Worm (Caenorhabditis elegans) whole organism, L1 larva: ENCODE measurements around the gene F59A1.16.

Source experiments
- C04F5.9 ChIP-seq: sonication (generic microtip); optimal IDR thresholded peaks from 2 replicates; lab custom pipeline; 2016; ENCODE audit warnings: missing genetic modification characterization, missing compliant biosample characterization
- aha-1 ChIP-seq: fragments of 150-350 bp; optimal IDR thresholded peaks from 2 replicates; lab custom pipeline; 2014; ENCODE audit warnings: missing biosample characterization, missing genetic modification characterization
- ama-1 ChIP-seq: fragments of 150-350 bp; optimal IDR thresholded peaks from 2 replicates; lab custom pipeline; 2014
- blmp-1 ChIP-seq: fragments of 150-350 bp; optimal IDR thresholded peaks from 2 replicates; lab custom pipeline; 2014; ENCODE audit warnings: missing biosample characterization, missing genetic modification characterization
- ceh-8 ChIP-seq: fragments of 200-800 bp; sonication (Bioruptor generic); optimal IDR thresholded peaks from 2 replicates; lab custom pipeline; 2018; ENCODE audit warnings: mild to moderate bottlenecking, missing genetic modification characterization, moderate library complexity, missing compliant biosample characterization
- ceh-82 ChIP-seq, 3 experiments: fragments of 150-350 bp in 1 of 3; sonication (generic microtip) in 2 of 3; optimal IDR thresholded peaks; 2 replicates each; lab custom pipeline; 2014 to 2017; ENCODE audit warnings: missing biosample characterization in 3 of 3, missing genetic modification characterization in 3 of 3
- ceh-90 ChIP-seq: sonication (generic microtip); optimal IDR thresholded peaks from 2 replicates; lab custom pipeline; 2016; ENCODE audit warnings: missing genetic modification characterization, missing compliant biosample characterization
- dsc-1 ChIP-seq: sonication (generic microtip); optimal IDR thresholded peaks from 2 replicates; lab custom pipeline; 2016; ENCODE audit warnings: mild to moderate bottlenecking, missing genetic modification characterization, missing compliant biosample characterization
- egl-13 ChIP-seq: sonication (generic microtip); optimal IDR thresholded peaks from 2 replicates; lab custom pipeline; 2016; ENCODE audit warnings: missing genotype, missing genetic modification reagents, missing genetic modification characterization, missing compliant biosample characterization
- egl-27 ChIP-seq, 2 experiments: fragments of 150-350 bp in 1 of 2; sonication (generic microtip); optimal IDR thresholded peaks; 3 replicates each; lab custom pipeline; 2017 to 2018; ENCODE audit warnings: missing biosample characterization in 2 of 2, missing genetic modification characterization in 2 of 2, missing genetic modification reagents in 2 of 2
- elt-2 ChIP-seq: sonication (generic microtip); optimal IDR thresholded peaks from 2 replicates; lab custom pipeline; 2016; ENCODE audit warnings: missing genetic modification characterization, mild to moderate bottlenecking, inconsistent platforms, missing compliant biosample characterization, missing genetic modification reagents
- fkh-4 ChIP-seq: sonication (generic microtip); optimal IDR thresholded peaks from 2 replicates; lab custom pipeline; 2016; ENCODE audit warnings: missing compliant biosample characterization, missing genetic modification characterization, borderline replicate concordance
- fkh-8 ChIP-seq: sonication (generic microtip); optimal IDR thresholded peaks from 2 replicates; lab custom pipeline; 2016; ENCODE audit warnings: mild to moderate bottlenecking, missing genetic modification characterization, missing compliant biosample characterization
- hpl-2 ChIP-seq: fragments of 150-350 bp; optimal IDR thresholded peaks from 2 replicates; lab custom pipeline; 2014; ENCODE audit warnings: missing biosample characterization, missing genetic modification reagents, missing genetic modification characterization
- isw-1 ChIP-seq: fragments of 200-800 bp; sonication (Bioruptor generic); IDR thresholded peaks from 2 replicates; pipeline ENCODE4 v1.3.6; 2022; ENCODE audit warnings: missing genetic modification characterization, missing compliant biosample characterization
- jun-1 ChIP-seq: fragments of 150-350 bp; optimal IDR thresholded peaks from 2 replicates; lab custom pipeline; 2014; ENCODE audit warnings: missing biosample characterization, missing genetic modification reagents, missing genetic modification characterization
- lin-35 ChIP-seq, 2 experiments: fragments of 150-350 bp; optimal IDR thresholded peaks; 2 replicates each; lab custom pipeline; 2014; ENCODE audit warnings: missing biosample characterization in 2 of 2, missing genetic modification characterization in 2 of 2, missing genetic modification reagents in 2 of 2
- lir-3 ChIP-seq: sonication (generic microtip); optimal IDR thresholded peaks from 2 replicates; lab custom pipeline; 2016; ENCODE audit warnings: mild to moderate bottlenecking, missing genetic modification characterization, moderate library complexity, missing compliant biosample characterization; ENCODE audit not compliant: poor library complexity
- mdl-1 ChIP-seq, 2 experiments: fragments of 150-350 bp; optimal IDR thresholded peaks; 2 replicates each; lab custom pipeline; 2014 to 2017; ENCODE audit warnings: missing biosample characterization in 2 of 2, missing genetic modification characterization in 2 of 2, inconsistent platforms in 1 of 2
- mef-2 ChIP-seq: fragments of 150-350 bp; optimal IDR thresholded peaks from 2 replicates; lab custom pipeline; 2014; ENCODE audit warnings: missing biosample characterization, missing genetic modification characterization
- mep-1 ChIP-seq: fragments of 150-350 bp; optimal IDR thresholded peaks from 2 replicates; lab custom pipeline; 2014; ENCODE audit warnings: missing biosample characterization, missing genetic modification characterization
- nhr-11 ChIP-seq: fragments of 150-350 bp; optimal IDR thresholded peaks from 2 replicates; lab custom pipeline; 2014; ENCODE audit warnings: missing biosample characterization, missing genetic modification characterization
- nhr-19 ChIP-seq: fragments of 200-800 bp; sonication (Bioruptor generic); conservative IDR thresholded peaks from 2 replicates; pipeline ENCODE4 v1.3.6; 2022; ENCODE audit warnings: missing genetic modification characterization, missing compliant biosample characterization
- nhr-20 ChIP-seq: sonication (generic microtip); optimal IDR thresholded peaks from 2 replicates; lab custom pipeline; 2016; ENCODE audit warnings: mild to moderate bottlenecking, missing genetic modification characterization, missing compliant biosample characterization
- nhr-71 ChIP-seq: sonication (generic microtip); optimal IDR thresholded peaks from 2 replicates; lab custom pipeline; 2016; ENCODE audit warnings: mild to moderate bottlenecking, missing genetic modification characterization, moderate library complexity, missing compliant biosample characterization
- nhr-76 ChIP-seq: sonication (generic microtip); optimal IDR thresholded peaks from 2 replicates; lab custom pipeline; 2017; ENCODE audit warnings: missing biosample characterization, missing genetic modification characterization
- nhr-77 ChIP-seq: fragments of 150-350 bp; optimal IDR thresholded peaks from 2 replicates; lab custom pipeline; 2014; ENCODE audit warnings: missing biosample characterization, missing genetic modification characterization
- nhr-84 ChIP-seq: sonication (generic microtip); optimal IDR thresholded peaks from 2 replicates; lab custom pipeline; 2017; ENCODE audit warnings: missing biosample characterization, missing genetic modification characterization
- nhr-90 ChIP-seq: sonication (generic microtip); optimal IDR thresholded peaks from 2 replicates; lab custom pipeline; 2016; ENCODE audit warnings: mild to moderate bottlenecking, missing genetic modification characterization, missing compliant biosample characterization; ENCODE audit not compliant: poor library complexity
- pax-3 ChIP-seq: fragments of 200-800 bp; sonication (Bioruptor generic); optimal IDR thresholded peaks from 2 replicates; lab custom pipeline; 2018; ENCODE audit warnings: mild to moderate bottlenecking, missing genetic modification characterization, moderate library complexity, missing compliant biosample characterization
- pqm-1 ChIP-seq: sonication (generic microtip); optimal IDR thresholded peaks from 3 replicates; lab custom pipeline; 2017; ENCODE audit warnings: missing biosample characterization, missing genetic modification characterization
- rnt-1 ChIP-seq: sonication (generic microtip); optimal IDR thresholded peaks from 2 replicates; lab custom pipeline; 2016; ENCODE audit warnings: mild to moderate bottlenecking, missing genetic modification characterization, moderate library complexity, missing compliant biosample characterization
- snpc-4 ChIP-seq: fragments of 150-350 bp; optimal IDR thresholded peaks from 2 replicates; lab custom pipeline; 2014; ENCODE audit warnings: missing biosample characterization, missing genetic modification characterization
- sox-4 ChIP-seq: sonication (generic microtip); optimal IDR thresholded peaks from 2 replicates; lab custom pipeline; 2016; ENCODE audit warnings: missing genetic modification characterization, missing compliant biosample characterization
- sup-37 ChIP-seq: fragments of 200-800 bp; sonication (Bioruptor generic); optimal IDR thresholded peaks from 2 replicates; lab custom pipeline; 2018; ENCODE audit warnings: mild to moderate bottlenecking, missing genetic modification characterization, missing compliant biosample characterization
- tbx-2 ChIP-seq: sonication (generic microtip); optimal IDR thresholded peaks from 2 replicates; lab custom pipeline; 2016; ENCODE audit warnings: missing genetic modification characterization, missing compliant biosample characterization
- tlp-1 ChIP-seq: fragments of 150-350 bp; optimal IDR thresholded peaks from 2 replicates; lab custom pipeline; 2014; ENCODE audit warnings: missing biosample characterization, missing genetic modification characterization
- zag-1 ChIP-seq: fragments of 150-350 bp; optimal IDR thresholded peaks from 2 replicates; lab custom pipeline; 2014; ENCODE audit warnings: missing biosample characterization, missing genetic modification characterization
- zip-4 ChIP-seq: fragments of 200-800 bp; sonication (Bioruptor generic); optimal IDR thresholded peaks from 2 replicates; lab custom pipeline; 2018; ENCODE audit warnings: mild to moderate bottlenecking, missing genetic modification characterization, moderate library complexity, missing compliant biosample characterization

The F59A1.16 gene

DNA sequence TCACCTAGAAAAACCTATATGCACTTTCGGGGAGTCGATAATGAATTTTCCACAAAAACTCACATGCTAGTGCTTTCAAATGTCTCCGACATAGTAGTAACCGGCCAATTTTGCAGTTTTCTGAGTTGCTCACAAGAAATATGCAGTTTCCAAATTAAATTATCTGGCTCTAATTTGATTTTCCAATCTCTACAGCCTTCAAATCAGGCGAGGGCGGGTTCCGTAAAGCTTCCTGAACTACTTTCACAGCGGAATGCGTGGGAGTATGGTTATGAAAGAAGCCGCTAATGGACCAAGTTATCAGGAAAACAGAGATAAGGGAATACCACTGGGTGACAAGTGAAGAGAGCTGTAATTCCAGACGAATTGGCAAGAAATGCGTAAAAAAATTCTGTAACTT lies 18.9 kb downstream of the F59A1.16 start, which contains the start of gene F59A1.11:
F59A1.11 (minus strand) TSS at position 101 of the 400 bp plus-strand sequence.
- TF ChIP-seq zag-1 (tag; lab: Kevin White, UChicago): no peak

DNA sequence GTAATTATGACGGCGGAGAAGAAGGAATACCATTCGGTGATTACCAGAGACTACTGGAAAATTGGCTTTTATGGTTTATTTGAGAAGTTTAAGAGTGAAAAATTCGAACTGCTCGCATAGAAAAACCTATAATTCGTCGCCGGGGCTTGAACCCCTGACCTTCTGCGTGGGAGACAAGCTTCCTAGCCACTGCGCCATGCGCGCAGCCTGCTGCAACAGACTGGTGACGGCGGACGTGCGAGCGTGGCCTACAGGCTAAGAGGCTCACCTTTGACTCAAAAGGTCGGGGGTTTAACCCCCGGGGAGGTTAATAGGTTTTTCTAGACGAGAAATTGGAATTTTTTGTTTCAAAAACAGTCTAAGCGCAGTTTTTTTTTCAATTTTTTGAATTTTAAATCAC lies 20.4 kb downstream of the F59A1.16 start:
- TF ChIP-seq zip-4 (GFP tag; lab: Kevin White, UChicago) (no peak), jun-1 (no peak), nhr-84 (no peak), tlp-1 (no peak), tbx-2 (tag; lab: Kevin White, UChicago) (no peak), nhr-76 (no peak), nhr-90 (tag; lab: Kevin White, UChicago) (no peak), ceh-8 (GFP tag; lab: Kevin White, UChicago) (no peak), sox-4 (tag; lab: Kevin White, UChicago) (no peak), blmp-1 (tag; lab: Kevin White, UChicago) (no peak), pqm-1 (tag; lab: Kevin White, UChicago) (no peak), nhr-77 (tag; lab: Kevin White, UChicago) (no peak), C04F5.9 (tag; lab: Kevin White, UChicago) (no peak), nhr-11 (tag; lab: Kevin White, UChicago) (no peak)

DNA sequence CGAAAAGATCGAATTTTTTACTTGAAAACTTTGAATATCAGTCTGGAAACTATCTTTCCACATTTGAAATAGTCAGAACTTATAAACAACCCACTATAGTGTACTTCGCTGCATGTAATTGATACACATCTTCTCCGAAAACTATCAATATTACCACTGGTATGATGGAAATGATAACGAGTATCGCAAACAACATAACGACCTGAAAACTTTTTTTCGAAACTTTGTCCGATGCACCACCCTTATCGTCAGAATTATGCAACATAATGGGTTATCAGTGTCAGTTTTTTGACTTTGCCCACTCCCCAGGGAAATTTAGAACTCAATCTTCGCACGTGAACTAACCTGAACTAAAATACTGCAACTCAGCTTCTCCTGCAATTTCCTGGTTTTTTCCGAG lies 22.5 kb downstream of the F59A1.16 start:
- TF ChIP-seq nhr-20: peak; percentile 44
- TF ChIP-seq sup-37 (GFP tag; lab: Kevin White, UChicago): no peak
- peak; percentile 93 for TF ChIP-seq elt-2
- TF ChIP-seq pqm-1 (tag; lab: Kevin White, UChicago): peak; percentile 69
- peak in 1 of 2 experiments; percentile 4 for TF ChIP-seq lin-35 (GFP tag; optimal IDR thresholded peaks at IDR 0.05; lab: Kevin White, UChicago)
- no peak for TF ChIP-seq lir-3

DNA sequence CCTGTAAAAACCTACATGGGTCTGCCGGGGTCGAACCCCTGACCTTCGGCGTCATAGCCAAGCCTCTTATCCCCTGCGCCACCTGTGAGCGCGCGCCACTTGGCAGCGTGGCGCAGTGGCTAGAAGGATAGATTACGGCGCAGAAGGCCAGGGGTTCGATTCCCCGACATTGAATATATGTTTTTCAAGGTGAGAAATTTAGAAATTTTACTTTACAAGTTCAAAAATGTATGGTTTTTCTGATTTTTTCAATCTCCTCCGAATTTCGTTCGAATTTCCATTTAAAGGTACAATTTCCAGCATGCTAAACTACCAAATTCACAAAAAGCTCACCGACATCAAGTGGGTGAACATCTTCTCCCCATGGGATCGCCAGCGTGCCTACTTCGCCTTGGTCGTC lies 24.8 kb downstream of the F59A1.16 start, which contains the start of gene dgat-2:
dgat-2 (plus strand) TSS at position 301 of the 400 bp plus-strand sequence.
- TF ChIP-seq fkh-8 (tag; lab: Kevin White, UChicago) (no peak), ceh-82 (tag; optimal IDR thresholded peaks at IDR 0.05; lab: Kevin White, UChicago) (no peak), nhr-71 (tag; lab: Kevin White, UChicago) (no peak), ceh-90 (no peak), dsc-1 (tag; lab: Kevin White, UChicago) (no peak), egl-13 (tag; lab: Kevin White, UChicago) (no peak), isw-1 (GFP tag; lab: Robert Waterston, UW) (no peak), nhr-77 (tag; lab: Kevin White, UChicago) (no peak)

DNA sequence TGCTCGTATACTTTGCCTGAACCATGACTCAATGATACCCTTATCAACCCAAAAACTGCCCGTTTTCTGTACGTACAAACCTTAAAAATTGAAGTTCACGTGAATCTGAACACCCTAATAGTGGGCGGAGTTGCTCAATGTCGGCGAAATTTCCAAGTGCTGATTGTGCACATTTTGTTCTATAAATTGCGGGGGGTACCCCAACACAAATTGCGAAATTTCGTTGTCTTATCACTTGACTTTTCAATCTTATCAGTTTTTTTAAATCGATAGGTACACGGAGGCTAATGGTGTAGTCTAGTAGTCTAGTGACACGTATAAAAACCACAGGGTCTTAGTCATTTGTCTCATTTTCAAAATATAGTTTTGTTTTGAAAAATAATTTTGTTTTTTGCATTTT lies 25.5 kb downstream of the F59A1.16 start, which contains the start of gene fbxa-108:
fbxa-108 (minus strand) TSS at position 158 of the 400 bp plus-strand sequence.
- TF ChIP-seq nhr-20: peak; percentile 64
- TF ChIP-seq egl-27 (tag; optimal IDR thresholded peaks at IDR 0.05; lab: Kevin White, UChicago): no peak
- peak in 1 of 2 experiments; percentile 40 for TF ChIP-seq lin-35 (GFP tag; optimal IDR thresholded peaks at IDR 0.05; lab: Kevin White, UChicago)
- TF ChIP-seq mef-2 (tag; lab: Kevin White, UChicago): no peak
- peak; percentile 65 for TF ChIP-seq nhr-90 (tag; lab: Kevin White, UChicago)
- TF ChIP-seq snpc-4 (tag; lab: Kevin White, UChicago): no peak
- no peak for TF ChIP-seq nhr-76
- TF ChIP-seq jun-1: peak; percentile 24
- peak; percentile 99 for TF ChIP-seq elt-2
- no peak for TF ChIP-seq ama-1 (lab: Kevin White, UChicago)
- TF ChIP-seq pqm-1 (tag; lab: Kevin White, UChicago): peak; percentile 94
- peak; percentile 36 for TF ChIP-seq nhr-19
- no peak for TF ChIP-seq egl-13 (tag; lab: Kevin White, UChicago)
- no peak for TF ChIP-seq rnt-1 (tag; lab: Kevin White, UChicago)
- no peak for TF ChIP-seq aha-1
- TF ChIP-seq mdl-1 (tag; optimal IDR thresholded peaks at IDR 0.05; lab: Kevin White, UChicago): peak in 1 of 2 experiments; percentile 52
- no peak for TF ChIP-seq mep-1 (tag; lab: Kevin White, UChicago)
- TF ChIP-seq zip-4 (GFP tag; lab: Kevin White, UChicago): peak; percentile 20
- TF ChIP-seq fkh-4: no peak
- peak; percentile 28 for TF ChIP-seq hpl-2 (GFP tag; lab: Kevin White, UChicago)
- TF ChIP-seq pax-3 (tag; lab: Kevin White, UChicago): no peak
- TF ChIP-seq, all 84 proteins: peak for 10
